Comparison of ENCODE assay signal across 4 fruit fly cellular contexts in genomic region chr3L:19612172-19612571, dm6.
TF ChIP-seq lines count a peak whose summit lies in the region.

TSS of gene Lon (minus strand) at chr3L:19612199.
TSS of gene PIG-F (plus strand) at chr3L:19612455.

TF ChIP-seq in whole organism, adult, 20 proteins besides CTCF, POLR2A, EP300 and RAD21 (continued from another document):
- TF ChIP-seq kay (GFP tag; lab: Kevin White, UChicago; ENCODE audit: borderline replicate concordance) (peak; percentile 99), cic (GFP tag; optimal IDR thresholded peaks at IDR 0.05; lab: Kevin White, UChicago) (peak; percentile 86)

TF ChIP-seq in whole organism, embryonic, 481 proteins besides CTCF, POLR2A, EP300 and RAD21 (continued from another document and continues in another):
- peak; percentile 99 for TF ChIP-seq CG18599 (GFP tag; optimal IDR thresholded peaks at IDR 0.05; lab: Kevin White, UChicago)
- TF ChIP-seq CG11398 (GFP tag; optimal IDR thresholded peaks at IDR 0.05; lab: Kevin White, UChicago): peak; percentile 94
- TF ChIP-seq CG17328 (GFP tag; IDR thresholded peaks at IDR 0.05; lab: Robert Waterston, UW): peak; percentile 97
- peak; percentile 98 for TF ChIP-seq bab2 (GFP tag; optimal IDR thresholded peaks at IDR 0.05; lab: Kevin White, UChicago)
- TF ChIP-seq rib (GFP tag; IDR thresholded peaks at IDR 0.05; lab: Robert Waterston, UW): peak; percentile 97
- TF ChIP-seq twi (tag; optimal IDR thresholded peaks at IDR 0.05; lab: Kevin White, UChicago): peak; percentile 99
- peak; percentile 98 for TF ChIP-seq stc (GFP tag; IDR thresholded peaks at IDR 0.05; lab: Robert Waterston, UW)
- peak; percentile 97 for TF ChIP-seq CG2889 (GFP tag; IDR thresholded peaks at IDR 0.05; lab: Robert Waterston, UW)
- peak; percentile 98 for TF ChIP-seq CG7271 (tag; optimal IDR thresholded peaks at IDR 0.05; lab: Kevin White, UChicago)
- no peak for TF ChIP-seq sd (tag; optimal IDR thresholded peaks at IDR 0.05; lab: Kevin White, UChicago)
- TF ChIP-seq fd3F (GFP tag; optimal IDR thresholded peaks at IDR 0.05; lab: Kevin White, UChicago): peak; percentile 99
- peak; percentile 99 for TF ChIP-seq dysf (GFP tag; IDR thresholded peaks at IDR 0.05; lab: Robert Waterston, UW)
- peak; percentile 91 for TF ChIP-seq CG15073 (GFP tag; optimal IDR thresholded peaks at IDR 0.05; lab: Kevin White, UChicago)
- TF ChIP-seq CG6765 (GFP tag; optimal IDR thresholded peaks at IDR 0.05; lab: Kevin White, UChicago): peak; percentile 98
- peak; percentile 97 for TF ChIP-seq Elba2 (GFP tag; optimal IDR thresholded peaks at IDR 0.05; lab: Kevin White, UChicago)
- peak; percentile 97 for TF ChIP-seq repo (GFP tag; optimal IDR thresholded peaks at IDR 0.05; lab: Kevin White, UChicago)
- peak; percentile 97 for TF ChIP-seq da (GFP tag; optimal IDR thresholded peaks at IDR 0.05; lab: Kevin White, UChicago)
- TF ChIP-seq CG11093 (GFP tag; IDR thresholded peaks at IDR 0.05; lab: Robert Waterston, UW): peak; percentile 99
- peak; percentile 41 for TF ChIP-seq pzg (GFP tag; optimal IDR thresholded peaks at IDR 0.05; lab: Kevin White, UChicago)
- TF ChIP-seq CG17829 (tag; optimal IDR thresholded peaks at IDR 0.05; lab: Kevin White, UChicago): peak; percentile 99
- peak; percentile 99 for TF ChIP-seq MBD-R2 (GFP tag; IDR thresholded peaks at IDR 0.05; lab: Robert Waterston, UW)
- peak; percentile 100 for TF ChIP-seq CG7839 (tag; optimal IDR thresholded peaks at IDR 0.05; lab: Kevin White, UChicago)
- peak; percentile 94 for TF ChIP-seq crc (GFP tag; optimal IDR thresholded peaks at IDR 0.05; lab: Kevin White, UChicago)
- peak; percentile 100 for TF ChIP-seq Chrac-16 (GFP tag; optimal IDR thresholded peaks at IDR 0.05; lab: Kevin White, UChicago)
- TF ChIP-seq btn (GFP tag; optimal IDR thresholded peaks at IDR 0.05; lab: Kevin White, UChicago): peak; percentile 89
- peak; percentile 99 for TF ChIP-seq CG10209 (GFP tag; optimal IDR thresholded peaks at IDR 0.05; lab: Kevin White, UChicago)
- peak; percentile 98 for TF ChIP-seq gro (GFP tag; optimal IDR thresholded peaks at IDR 0.05; lab: Kevin White, UChicago)
- TF ChIP-seq CG7786 (GFP tag; optimal IDR thresholded peaks at IDR 0.05; lab: Kevin White, UChicago): peak; percentile 97
- no peak for TF ChIP-seq lov (optimal IDR thresholded peaks at IDR 0.05; lab: Kevin White, UChicago)
- peak; percentile 95 for TF ChIP-seq lov (GFP tag; IDR thresholded peaks at IDR 0.05; lab: Robert Waterston, UW)
- TF ChIP-seq CoRest (tag; optimal IDR thresholded peaks at IDR 0.05; lab: Kevin White, UChicago): peak; percentile 100
- TF ChIP-seq CG8924 (tag; optimal IDR thresholded peaks at IDR 0.05; lab: Kevin White, UChicago): peak; percentile 99
- TF ChIP-seq CG6791 (GFP tag; IDR thresholded peaks at IDR 0.05; lab: Robert Waterston, UW; ENCODE audit: partially characterized antibody): peak; percentile 44; the same call in 1 of the 3 replicates
- peak; percentile 100 for TF ChIP-seq nmo (GFP tag; optimal IDR thresholded peaks at IDR 0.05; lab: Kevin White, UChicago)
- peak; percentile 100 for TF ChIP-seq CG31441 (GFP tag; IDR thresholded peaks at IDR 0.05; lab: Robert Waterston, UW)
- TF ChIP-seq CG12744 (GFP tag; optimal IDR thresholded peaks at IDR 0.05; lab: Kevin White, UChicago): peak; percentile 97
- TF ChIP-seq MESR4 (GFP tag; optimal IDR thresholded peaks at IDR 0.05; lab: Kevin White, UChicago): peak; percentile 22
- TF ChIP-seq dpn (GFP tag; optimal IDR thresholded peaks at IDR 0.05; lab: Kevin White, UChicago): peak; percentile 99
- TF ChIP-seq Tbp (GFP tag; optimal IDR thresholded peaks at IDR 0.05; lab: Kevin White, UChicago): no peak
- TF ChIP-seq CG10565 (GFP tag; optimal IDR thresholded peaks at IDR 0.05; lab: Kevin White, UChicago): peak; percentile 96
- TF ChIP-seq CG16863 (GFP tag; optimal IDR thresholded peaks at IDR 0.05; lab: Kevin White, UChicago): peak; percentile 98
- peak; percentile 94 for TF ChIP-seq jing (GFP tag; optimal IDR thresholded peaks at IDR 0.05; lab: Kevin White, UChicago)
- peak; percentile 96 for TF ChIP-seq Gsc (GFP tag; IDR thresholded peaks at IDR 0.05; lab: Robert Waterston, UW)

TF ChIP-seq in whole organism, prepupa, 60 proteins besides CTCF, POLR2A, EP300 and RAD21 (continued from another document):
- TF ChIP-seq CG3919 (GFP tag; optimal IDR thresholded peaks at IDR 0.05; lab: Kevin White, UChicago) (peak; percentile 99), spab (GFP tag; optimal IDR thresholded peaks at IDR 0.05; lab: Kevin White, UChicago) (peak; percentile 98), esn (GFP tag; optimal IDR thresholded peaks at IDR 0.05; lab: Kevin White, UChicago) (peak; percentile 99), CG1621 (tag; optimal IDR thresholded peaks at IDR 0.05; lab: Kevin White, UChicago) (peak; percentile 95), acj6 (GFP tag; optimal IDR thresholded peaks at IDR 0.05; lab: Kevin White, UChicago) (peak; percentile 99), Eip78C (GFP tag; lab: Kevin White, UChicago) (peak; percentile 100), Eip75B (GFP tag; optimal IDR thresholded peaks at IDR 0.05; lab: Kevin White, UChicago) (peak; percentile 99), CG6276 (GFP tag; optimal IDR thresholded peaks at IDR 0.05; lab: Kevin White, UChicago) (peak; percentile 97), CG9139 (GFP tag; optimal IDR thresholded peaks at IDR 0.05; lab: Kevin White, UChicago) (peak; percentile 97), Blimp-1 (GFP tag; optimal IDR thresholded peaks at IDR 0.05; lab: Kevin White, UChicago) (peak; percentile 95), eg (GFP tag; IDR thresholded peaks at IDR 0.05; lab: Robert Waterston, UW) (peak; percentile 97; the same call in 2 of the 3 replicates), fd59A (GFP tag; optimal IDR thresholded peaks at IDR 0.05; lab: Kevin White, UChicago) (peak; percentile 99), net (GFP tag; optimal IDR thresholded peaks at IDR 0.05; lab: Kevin White, UChicago) (peak; percentile 99), CG31627 (GFP tag; optimal IDR thresholded peaks at IDR 0.05; lab: Kevin White, UChicago) (peak; percentile 99), Lpt (GFP tag; optimal IDR thresholded peaks at IDR 0.05; lab: Kevin White, UChicago) (peak; percentile 98), Ets96B (tag; optimal IDR thresholded peaks at IDR 0.05; lab: Kevin White, UChicago) (peak; percentile 99), Hr39 (GFP tag; optimal IDR thresholded peaks at IDR 0.05; lab: Kevin White, UChicago) (peak; percentile 99), Sox14 (GFP tag; optimal IDR thresholded peaks at IDR 0.05; lab: Kevin White, UChicago) (peak; percentile 99), CG32006 (GFP tag; optimal IDR thresholded peaks at IDR 0.05; lab: Kevin White, UChicago) (peak; percentile 99), CG11902 (GFP tag; optimal IDR thresholded peaks at IDR 0.05; lab: Kevin White, UChicago) (peak; percentile 98), CG16779 (tag; optimal IDR thresholded peaks at IDR 0.05; lab: Kevin White, UChicago) (peak; percentile 97), fkh (GFP tag; optimal IDR thresholded peaks at IDR 0.05; lab: Kevin White, UChicago) (peak; percentile 98), CG11762 (GFP tag; optimal IDR thresholded peaks at IDR 0.05; lab: Kevin White, UChicago; ENCODE audit: insufficient read depth) (peak; percentile 99), topi (GFP tag; optimal IDR thresholded peaks at IDR 0.05; lab: Kevin White, UChicago) (peak; percentile 99), Sox15 (GFP tag; optimal IDR thresholded peaks at IDR 0.05; lab: Kevin White, UChicago) (peak; percentile 99), achi (GFP tag; optimal IDR thresholded peaks at IDR 0.05; lab: Kevin White, UChicago) (peak; percentile 99), Sox102F (GFP tag; optimal IDR thresholded peaks at IDR 0.05; lab: Kevin White, UChicago) (peak; percentile 99), cyc (GFP tag; optimal IDR thresholded peaks at IDR 0.05; lab: Kevin White, UChicago) (peak; percentile 99), pdm3 (GFP tag; optimal IDR thresholded peaks at IDR 0.05; lab: Kevin White, UChicago) (peak; percentile 99), lz (GFP tag; optimal IDR thresholded peaks at IDR 0.05; lab: Kevin White, UChicago) (peak; percentile 99), ss (GFP tag; optimal IDR thresholded peaks at IDR 0.05; lab: Kevin White, UChicago) (peak; percentile 98 to 99), CG6163 (GFP tag; IDR thresholded peaks at IDR 0.05; lab: Robert Waterston, UW) (peak; percentile 98), Ets21C (GFP tag; optimal IDR thresholded peaks at IDR 0.05; lab: Kevin White, UChicago) (peak; percentile 99), fd85E (GFP tag; optimal IDR thresholded peaks at IDR 0.05; lab: Kevin White, UChicago) (peak; percentile 96), CG3032 (tag; optimal IDR thresholded peaks at IDR 0.05; lab: Kevin White, UChicago) (peak; percentile 99), Hr4 (GFP tag; optimal IDR thresholded peaks at IDR 0.05; lab: Kevin White, UChicago) (peak; percentile 99), svp (GFP tag; lab: Kevin White, UChicago) (peak; percentile 100), dsx (GFP tag; optimal IDR thresholded peaks at IDR 0.05; lab: Kevin White, UChicago; ENCODE audit: poor library complexity, severe bottlenecking) (peak; percentile 96), dac (GFP tag; optimal IDR thresholded peaks at IDR 0.05; lab: Kevin White, UChicago) (peak; percentile 98), CG6792 (GFP tag; optimal IDR thresholded peaks at IDR 0.05; lab: Kevin White, UChicago) (peak; percentile 99), CG4318 (GFP tag; optimal IDR thresholded peaks at IDR 0.05; lab: Kevin White, UChicago) (peak; percentile 99)

TF ChIP-seq in whole organism, wandering third instar larva, 38 proteins besides CTCF, POLR2A, EP300 and RAD21 (continued from another document):
- no peak for TF ChIP-seq Vsx2 (GFP tag; optimal IDR thresholded peaks at IDR 0.05; lab: Kevin White, UChicago; ENCODE audit: partially characterized antibody)
- peak; percentile 90 for TF ChIP-seq Mio (GFP tag; optimal IDR thresholded peaks at IDR 0.05; lab: Kevin White, UChicago)
- TF ChIP-seq Dfd (GFP tag; optimal IDR thresholded peaks at IDR 0.05; lab: Kevin White, UChicago): no peak
- peak; percentile 95 for TF ChIP-seq GATAd (GFP tag; optimal IDR thresholded peaks at IDR 0.05; lab: Kevin White, UChicago)
- peak; percentile 99 for TF ChIP-seq h (GFP tag; optimal IDR thresholded peaks at IDR 0.05; lab: Kevin White, UChicago)
- peak; percentile 99 for TF ChIP-seq dmrt93B (GFP tag; optimal IDR thresholded peaks at IDR 0.05; lab: Kevin White, UChicago)
- TF ChIP-seq OdsH (GFP tag; optimal IDR thresholded peaks at IDR 0.05; lab: Kevin White, UChicago): peak; percentile 99
- no peak for TF ChIP-seq lola (GFP tag; optimal IDR thresholded peaks at IDR 0.05; lab: Kevin White, UChicago)
- peak; percentile 98 for TF ChIP-seq br (GFP tag; optimal IDR thresholded peaks at IDR 0.05; lab: Kevin White, UChicago)
- TF ChIP-seq rgr (GFP tag; optimal IDR thresholded peaks at IDR 0.05; lab: Kevin White, UChicago): peak; percentile 99
- peak; percentile 97 for TF ChIP-seq woc (GFP tag; optimal IDR thresholded peaks at IDR 0.05; lab: Kevin White, UChicago)
- peak; percentile 95 for TF ChIP-seq Hr83 (GFP tag; optimal IDR thresholded peaks at IDR 0.05; lab: Kevin White, UChicago; ENCODE audit: poor library complexity, severe bottlenecking)
- TF ChIP-seq Abd-B (GFP tag; optimal IDR thresholded peaks at IDR 0.05; lab: Kevin White, UChicago): no peak
- TF ChIP-seq pan (optimal IDR thresholded peaks at IDR 0.05; lab: Kevin White, UChicago): no peak
- no peak for TF ChIP-seq tai (GFP tag; optimal IDR thresholded peaks at IDR 0.05; lab: Kevin White, UChicago)
- TF ChIP-seq sv (GFP tag; optimal IDR thresholded peaks at IDR 0.05; lab: Kevin White, UChicago): peak; percentile 99
- peak; percentile 98 for TF ChIP-seq Hnf4 (GFP tag; optimal IDR thresholded peaks at IDR 0.05; lab: Kevin White, UChicago)
